Worm (Caenorhabditis elegans) whole organism, L3 larva: ENCODE data around the gene npr-10.

ENCODE experiments used
- ZK546.5 ChIP-seq: sonication (generic microtip); optimal IDR thresholded peaks from 2 replicates; lab custom pipeline; 2017; ENCODE audit warnings: missing biosample characterization, missing genetic modification characterization
- aly-2 ChIP-seq: fragments of 150-350 bp; optimal IDR thresholded peaks from 2 replicates; lab custom pipeline; 2014; ENCODE audit warnings: missing biosample characterization, missing genetic modification characterization
- ama-1 ChIP-seq: fragments of 150-350 bp; optimal IDR thresholded peaks from 2 replicates; lab custom pipeline; 2018
- ceh-16 ChIP-seq: sonication (generic microtip); optimal IDR thresholded peaks from 2 replicates; lab custom pipeline; 2017; ENCODE audit warnings: missing biosample characterization, missing genetic modification characterization
- ceh-28 ChIP-seq: fragments of 150-350 bp; optimal IDR thresholded peaks from 2 replicates; lab custom pipeline; 2014; ENCODE audit warnings: missing biosample characterization, missing genetic modification reagents, missing genetic modification characterization
- ceh-82 ChIP-seq: fragments of 150-350 bp; optimal IDR thresholded peaks from 2 replicates; lab custom pipeline; 2014; ENCODE audit warnings: missing biosample characterization, missing genetic modification characterization
- ceh-9 ChIP-seq: sonication (generic microtip); optimal IDR thresholded peaks from 2 replicates; lab custom pipeline; 2018; ENCODE audit warnings: missing biosample characterization, missing genetic modification characterization
- daf-12 ChIP-seq: fragments of 150-350 bp; optimal IDR thresholded peaks from 2 replicates; lab custom pipeline; 2014; ENCODE audit warnings: missing biosample characterization, missing genetic modification reagents, missing genetic modification characterization
- egl-27 ChIP-seq: sonication (generic microtip); optimal IDR thresholded peaks from 4 replicates; lab custom pipeline; 2017; ENCODE audit warnings: missing biosample characterization, missing genetic modification reagents, missing genetic modification characterization
- egl-5 ChIP-seq: fragments of 150-350 bp; optimal IDR thresholded peaks from 2 replicates; lab custom pipeline; 2017; ENCODE audit warnings: missing biosample characterization, missing genetic modification reagents, missing genetic modification characterization, inconsistent platforms
- elt-1 ChIP-seq: fragments of 150-350 bp; optimal IDR thresholded peaks from 2 replicates; lab custom pipeline; 2014; ENCODE audit warnings: missing biosample characterization, missing genetic modification characterization
- elt-2 ChIP-seq: sonication (generic microtip); optimal IDR thresholded peaks from 2 replicates; lab custom pipeline; 2016; ENCODE audit warnings: missing genetic modification reagents, mild to moderate bottlenecking, missing genetic modification characterization, missing compliant biosample characterization
- elt-3 ChIP-seq, 3 experiments: fragments of 150-350 bp in 1 of 3; sonication (generic microtip) in 2 of 3; optimal IDR thresholded peaks; 2 replicates in 2 of 3; 4 replicates in 1 of 3; lab custom pipeline; 2014 to 2017; ENCODE audit warnings: missing biosample characterization in 3 of 3, missing genetic modification characterization in 3 of 3
- eor-1 ChIP-seq, 2 experiments: fragments of 150-350 bp; optimal IDR thresholded peaks; 2 replicates each; lab custom pipeline; 2014 to 2018; ENCODE audit warnings: missing biosample characterization in 2 of 2, missing genetic modification characterization in 2 of 2
- fkh-10 ChIP-seq: sonication (generic microtip); optimal IDR thresholded peaks from 2 replicates; lab custom pipeline; 2017; ENCODE audit warnings: missing biosample characterization, missing genetic modification reagents, missing genetic modification characterization
- fkh-2 ChIP-seq: fragments of 150-350 bp; optimal IDR thresholded peaks from 2 replicates; lab custom pipeline; 2014; ENCODE audit warnings: missing biosample characterization, missing genetic modification reagents, missing genetic modification characterization
- fos-1 ChIP-seq: fragments of 150-350 bp; optimal IDR thresholded peaks from 2 replicates; lab custom pipeline; 2014; ENCODE audit warnings: missing biosample characterization, missing genetic modification characterization
- hmg-11 ChIP-seq: sonication (generic microtip); optimal IDR thresholded peaks from 2 replicates; lab custom pipeline; 2016; ENCODE audit warnings: missing genetic modification characterization, missing compliant biosample characterization
- lin-15B ChIP-seq: fragments of 150-350 bp; optimal IDR thresholded peaks from 2 replicates; lab custom pipeline; 2014; ENCODE audit warnings: missing biosample characterization, missing genetic modification characterization
- lsy-12 ChIP-seq: sonication (generic microtip); optimal IDR thresholded peaks from 2 replicates; lab custom pipeline; 2016; ENCODE audit warnings: mild to moderate bottlenecking, missing genetic modification characterization, missing compliant biosample characterization
- mdl-1 ChIP-seq: fragments of 150-350 bp; optimal IDR thresholded peaks from 2 replicates; lab custom pipeline; 2014; ENCODE audit warnings: missing biosample characterization, missing genetic modification characterization
- mml-1 ChIP-seq: fragments of 150-350 bp; sonication (generic microtip); optimal IDR thresholded peaks from 3 replicates; lab custom pipeline; 2014; ENCODE audit warnings: missing biosample characterization, missing genetic modification characterization
- nfya-1 ChIP-seq: sonication (generic microtip); optimal IDR thresholded peaks from 2 replicates; lab custom pipeline; 2017; ENCODE audit warnings: missing genetic modification characterization, mild to moderate bottlenecking, missing compliant biosample characterization, antibody characterized with exemption, moderate library complexity; ENCODE audit not compliant: insufficient read depth
- nhr-11 ChIP-seq: fragments of 150-350 bp; optimal IDR thresholded peaks from 2 replicates; lab custom pipeline; 2014; ENCODE audit warnings: missing biosample characterization, missing genetic modification characterization
- nhr-23 ChIP-seq: fragments of 150-350 bp; optimal IDR thresholded peaks from 2 replicates; lab custom pipeline; 2014; ENCODE audit warnings: missing biosample characterization, missing genetic modification reagents, missing genetic modification characterization
- nhr-237 ChIP-seq: fragments of 150-350 bp; optimal IDR thresholded peaks from 2 replicates; lab custom pipeline; 2014; ENCODE audit warnings: missing biosample characterization, missing genetic modification characterization
- nhr-25 ChIP-seq: sonication (generic microtip); optimal IDR thresholded peaks from 2 replicates; lab custom pipeline; 2017; ENCODE audit warnings: missing biosample characterization, missing genetic modification characterization
- nhr-28 ChIP-seq: fragments of 150-350 bp; optimal IDR thresholded peaks from 2 replicates; lab custom pipeline; 2014; ENCODE audit warnings: missing biosample characterization, missing genetic modification characterization
- nhr-43 ChIP-seq: sonication (generic microtip); optimal IDR thresholded peaks from 2 replicates; lab custom pipeline; 2016; ENCODE audit warnings: mild to moderate bottlenecking, missing genetic modification characterization, missing compliant biosample characterization; ENCODE audit not compliant: poor library complexity, severe bottlenecking
- nhr-77 ChIP-seq: fragments of 150-350 bp; optimal IDR thresholded peaks from 2 replicates; lab custom pipeline; 2014; ENCODE audit warnings: missing biosample characterization, missing genetic modification characterization
- pha-4 ChIP-seq: fragments of 150-350 bp; optimal IDR thresholded peaks from 2 replicates; lab custom pipeline; 2014; ENCODE audit warnings: missing biosample characterization, missing genetic modification reagents, missing genetic modification characterization
- pqm-1 ChIP-seq: fragments of 150-350 bp; optimal IDR thresholded peaks from 2 replicates; lab custom pipeline; 2017; ENCODE audit warnings: missing biosample characterization, missing genetic modification characterization, inconsistent platforms
- sea-2 ChIP-seq: fragments of 150-350 bp; sonication (generic microtip); optimal IDR thresholded peaks from 4 replicates; lab custom pipeline; 2014; ENCODE audit warnings: missing biosample characterization, missing genetic modification reagents, missing genetic modification characterization
- skn-1 ChIP-seq: fragments of 150-350 bp; optimal IDR thresholded peaks from 2 replicates; lab custom pipeline; 2014; ENCODE audit warnings: missing biosample characterization, missing genetic modification characterization
- tbx-2 ChIP-seq: sonication (generic microtip); optimal IDR thresholded peaks from 2 replicates; lab custom pipeline; 2016; ENCODE audit warnings: mild to moderate bottlenecking, missing genetic modification characterization, missing compliant biosample characterization
- unc-39 ChIP-seq: sonication (generic microtip); optimal IDR thresholded peaks from 4 replicates; lab custom pipeline; 2017; ENCODE audit warnings: missing biosample characterization, missing genetic modification characterization
- unc-62 ChIP-seq: fragments of 150-350 bp; sonication (generic microtip); optimal IDR thresholded peaks from 4 replicates; lab custom pipeline; 2014; ENCODE audit warnings: missing biosample characterization, missing genetic modification reagents, missing genetic modification characterization
- zag-1 ChIP-seq: fragments of 150-350 bp; optimal IDR thresholded peaks from 2 replicates; lab custom pipeline; 2014; ENCODE audit warnings: missing biosample characterization, missing genetic modification characterization
- ztf-11 ChIP-seq: fragments of 150-350 bp; optimal IDR thresholded peaks from 2 replicates; lab custom pipeline; 2014; ENCODE audit warnings: missing biosample characterization, missing genetic modification characterization
- ztf-4 ChIP-seq: fragments of 150-350 bp; optimal IDR thresholded peaks from 2 replicates; lab custom pipeline; 2014; ENCODE audit warnings: missing biosample characterization, missing genetic modification characterization

The npr-10 gene

ce11 chrX:13046324-13046723 is 13.8 kb upstream of the npr-10 start (continued):
- peak; percentile 30 for TF ChIP-seq nhr-77
- peak; percentile 15 for TF ChIP-seq nhr-23 (tag; lab: Kevin White, UChicago)
- peak; percentile 47 for TF ChIP-seq mml-1 (tag; lab: Kevin White, UChicago)
- TF ChIP-seq elt-3 (tag; optimal IDR thresholded peaks at IDR 0.05; lab: Kevin White, UChicago), result peak in 1 of 3 experiments; percentile 49

DNA sequence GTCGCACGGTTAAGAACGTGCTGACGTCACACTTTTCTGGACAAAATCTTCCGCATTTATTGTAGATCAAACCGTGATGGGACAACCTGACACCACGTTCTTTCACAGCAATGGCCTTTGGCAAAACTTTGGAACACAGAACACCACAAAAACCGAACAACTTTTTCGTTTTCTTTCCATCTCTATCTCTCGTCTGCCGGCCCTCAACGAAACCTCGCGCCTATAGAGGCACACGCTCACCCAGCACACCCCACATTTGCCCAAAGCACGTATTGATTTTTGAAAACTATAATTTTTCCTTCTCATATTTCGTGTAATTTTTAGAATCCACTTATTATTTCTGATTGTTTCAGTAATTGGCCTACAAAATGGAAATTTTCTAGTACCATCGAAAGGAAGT is 9.3 kb upstream of the npr-10 start:
- TF ChIP-seq ama-1 (lab: Kevin White, UChicago) (no peak), nhr-237 (no peak), fos-1 (tag; lab: Kevin White, UChicago) (no peak), pqm-1 (tag; lab: Kevin White, UChicago) (no peak), nhr-11 (tag; lab: Kevin White, UChicago) (no peak), zag-1 (tag; lab: Kevin White, UChicago) (no peak), unc-39 (tag; lab: Kevin White, UChicago) (no peak), ceh-9 (tag; lab: Kevin White, UChicago) (no peak), ztf-11 (tag; lab: Kevin White, UChicago) (no peak), eor-1 (tag; optimal IDR thresholded peaks at IDR 0.05; lab: Kevin White, UChicago) (no peak), elt-2 (tag; lab: Kevin White, UChicago) (no peak), mml-1 (tag; lab: Kevin White, UChicago) (no peak), ZK546.5 (no peak), lin-15B (tag; lab: Kevin White, UChicago) (no peak), nhr-28 (tag; lab: Kevin White, UChicago) (no peak), fkh-2 (no peak), elt-1 (no peak), ceh-82 (tag; lab: Kevin White, UChicago) (no peak), daf-12 (tag; lab: Kevin White, UChicago) (no peak)

- no peak for TF ChIP-seq nhr-28 (tag; lab: Kevin White, UChicago)
- TF ChIP-seq egl-27 (tag; lab: Kevin White, UChicago), result no peak
- TF ChIP-seq eor-1 (tag; optimal IDR thresholded peaks at IDR 0.05; lab: Kevin White, UChicago), result no peak
- no peak for TF ChIP-seq sea-2
- no peak for TF ChIP-seq skn-1
- TF ChIP-seq unc-62 (GFP tag; lab: Kevin White, UChicago), result no peak
- TF ChIP-seq ceh-28, result no peak
- no peak for TF ChIP-seq ztf-11 (tag; lab: Kevin White, UChicago)
- TF ChIP-seq zag-1 (tag; lab: Kevin White, UChicago), result no peak
- TF ChIP-seq ceh-16, result no peak
- TF ChIP-seq nhr-43, result peak; percentile 76
- no peak for TF ChIP-seq ceh-82 (tag; lab: Kevin White, UChicago)
- TF ChIP-seq fkh-10 (GFP tag; lab: Kevin White, UChicago), result no peak
- TF ChIP-seq egl-5 (tag; lab: Kevin White, UChicago), result no peak
- TF ChIP-seq elt-2 (tag; lab: Kevin White, UChicago), result peak; percentile 54
- peak; percentile 79 for TF ChIP-seq lsy-12 (tag; lab: Kevin White, UChicago)
- no peak for TF ChIP-seq mdl-1 (tag; lab: Kevin White, UChicago)
- TF ChIP-seq aly-2, result no peak
- TF ChIP-seq tbx-2 (tag; lab: Kevin White, UChicago), result no peak
- peak; percentile 29 for TF ChIP-seq nfya-1 (tag; lab: Kevin White, UChicago)
- TF ChIP-seq nhr-23 (tag; lab: Kevin White, UChicago), result no peak
- no peak for TF ChIP-seq elt-3 (tag; optimal IDR thresholded peaks at IDR 0.05; lab: Kevin White, UChicago)
- peak; percentile 40 for TF ChIP-seq nhr-25 (tag; lab: Kevin White, UChicago)
- no peak for TF ChIP-seq daf-12 (tag; lab: Kevin White, UChicago)
- no peak for TF ChIP-seq lin-15B (tag; lab: Kevin White, UChicago)
- peak; percentile 48 for TF ChIP-seq pha-4 (tag; lab: Kevin White, UChicago)
- no peak for TF ChIP-seq ama-1 (lab: Kevin White, UChicago)
- no peak for TF ChIP-seq fkh-2
- peak; percentile 20 for TF ChIP-seq hmg-11 (tag; lab: Kevin White, UChicago)
- TF ChIP-seq pqm-1 (tag; lab: Kevin White, UChicago), result no peak
- no peak for TF ChIP-seq nhr-237
- TF ChIP-seq ztf-4 (tag; lab: Kevin White, UChicago), result no peak
These were observed 6.3 kb upstream of the npr-10 start for ce11 chrX:13038791-13039190.
